Fruit fly (Drosophila melanogaster): ENCODE measurements around the gene Klp10A.
A peak's percentile ranks its signal among the peaks of the same experiment; 100 is the strongest.
"Not testable (repeated sequence)": the region's sequence is repeated elsewhere in the genome, so short reads cannot be mapped to it uniquely, and the experiment has no call there.

Gene Klp10A

dm6 chrX:11108148-11108844 lies 28.6 kb downstream of the Klp10A start, which contains the start of gene Hsp60A:
Gene Hsp60A, plus strand, starts transcription at chrX:11108482.
- peak; percentile 1 for TF ChIP-seq noc (tag; optimal IDR thresholded peaks at IDR 0.05)

dm6 chrX:11095973-11096372 lies 40.9 kb downstream of the Klp10A start, which contains the start of gene CG42249:
Gene CG42249, plus strand, starts transcription at chrX:11096273.
- not testable (repeated sequence) for TF ChIP-seq noc (tag; optimal IDR thresholded peaks at IDR 0.05)

dm6 chrX:11095276-11095675 lies 41.6 kb downstream of the Klp10A start:
- no peak for TF ChIP-seq noc (tag; optimal IDR thresholded peaks at IDR 0.05)

- no peak for TF ChIP-seq noc (tag; optimal IDR thresholded peaks at IDR 0.05)
These were observed 44.7 kb downstream of the Klp10A start, which contains the start of gene CG2061 for dm6 chrX:11092201-11092600. Gene CG2061, plus strand, starts transcription at chrX:11092492.

dm6 chrX:11090161-11090560 lies 46.8 kb downstream of the Klp10A start, which contains the start of gene CG2076:
Gene CG2076, plus strand, starts transcription at chrX:11090210.
- TF ChIP-seq noc (tag; optimal IDR thresholded peaks at IDR 0.05), result no peak

dm6 chrX:11088778-11089340 lies 48.1 kb downstream of the Klp10A start, which contains the start of gene Vago:
Gene Vago, plus strand, starts transcription at chrX:11089290.
- TF ChIP-seq noc (tag; optimal IDR thresholded peaks at IDR 0.05), result peak; percentile 33

dm6 chrX:11087384-11087783 lies 49.5 kb downstream of the Klp10A start:
- TF ChIP-seq noc (tag; optimal IDR thresholded peaks at IDR 0.05), result no peak

dm6 chrX:11086250-11086649 lies 50.7 kb downstream of the Klp10A start, which contains the start of gene sev:
Gene sev, minus strand, starts transcription at chrX:11086299.
- TF ChIP-seq noc (tag; optimal IDR thresholded peaks at IDR 0.05), result no peak

- no peak for TF ChIP-seq noc (tag; optimal IDR thresholded peaks at IDR 0.05)
These were observed 53.9 kb downstream of the Klp10A start for dm6 chrX:11083007-11083406.

- TF ChIP-seq noc (tag; optimal IDR thresholded peaks at IDR 0.05), result no peak
These were observed 55.1 kb downstream of the Klp10A start for dm6 chrX:11081834-11082233.

- TF ChIP-seq noc (tag; optimal IDR thresholded peaks at IDR 0.05), result no peak
These were observed 55.7 kb downstream of the Klp10A start for dm6 chrX:11081242-11081641.
